Fruit fly (Drosophila melanogaster): ENCODE measurements around the gene CG17350.

The CG17350 gene

DNA sequence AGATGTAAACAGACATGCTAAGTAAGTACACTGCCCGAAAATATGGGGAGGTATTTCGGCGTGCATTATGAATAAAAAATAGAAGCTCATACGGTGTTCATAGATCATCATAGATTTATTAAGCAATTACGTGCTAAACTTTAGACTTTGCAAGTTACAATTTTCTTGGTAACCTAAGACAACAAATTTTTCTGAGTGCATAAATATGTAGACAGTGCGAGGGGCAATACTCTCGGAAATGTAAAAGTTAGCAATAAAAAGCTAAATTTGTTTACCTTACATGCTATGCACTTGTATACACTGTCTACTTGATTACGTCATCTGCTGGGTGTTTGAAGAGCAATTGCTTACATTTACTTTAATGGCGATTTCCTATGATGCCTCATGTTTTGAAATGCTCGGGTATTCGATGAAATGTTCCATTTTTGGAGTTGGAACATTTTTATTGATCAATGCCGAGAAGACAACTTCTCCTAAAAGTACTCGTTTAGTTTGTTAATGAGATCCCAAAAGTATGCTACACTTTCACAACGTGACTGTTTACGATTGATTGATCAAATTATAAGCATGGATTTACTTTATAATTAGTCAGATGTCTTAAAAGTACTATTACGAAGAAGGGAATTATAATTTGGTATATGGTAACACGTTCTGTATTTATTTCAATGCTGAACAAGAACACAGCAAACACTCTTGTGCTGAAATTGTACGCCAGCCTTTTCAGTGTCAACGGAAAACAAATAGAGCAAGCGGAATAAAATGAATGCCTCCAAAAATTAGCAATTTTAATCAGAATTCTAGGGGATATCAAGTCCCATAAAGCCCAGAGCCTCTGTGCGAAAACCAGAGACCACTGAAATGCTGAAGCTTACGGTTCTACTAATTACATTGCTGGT is 36.1 kb downstream of the CG17350 start, which contains the start of gene Lectin-galC1:
TSS of gene Lectin-galC1 (plus strand) at position 846 of the 896 bp plus-strand sequence.
- TF ChIP-seq Hr39 (optimal IDR thresholded peaks at IDR 0.05) (no peak), CG15073 (GFP tag; optimal IDR thresholded peaks at IDR 0.05) (peak; percentile 56), onecut (GFP tag; IDR thresholded peaks at IDR 0.05) (peak; percentile 59), Bdp1 (GFP tag; optimal IDR thresholded peaks at IDR 0.05) (peak; percentile 76), sc (optimal IDR thresholded peaks at IDR 0.05) (no peak), sc (GFP tag; optimal IDR thresholded peaks at IDR 0.05) (peak; percentile 77), wor (GFP tag; IDR thresholded peaks at IDR 0.05) (peak; percentile 77), CG17568 (GFP tag; optimal IDR thresholded peaks at IDR 0.05) (peak; percentile 85), CG43689 (GFP tag; IDR thresholded peaks at IDR 0.05) (peak; percentile 58), MTF-1 (GFP tag; optimal IDR thresholded peaks at IDR 0.05; ENCODE audit: borderline replicate concordance) (peak; percentile 80), MBD-R2 (GFP tag; IDR thresholded peaks at IDR 0.05) (peak; percentile 42; the same call in 1 of the 2 replicates), CG11695 (GFP tag; IDR thresholded peaks at IDR 0.05) (peak; percentile 82), CG7839 (tag; optimal IDR thresholded peaks at IDR 0.05) (peak; percentile 89), Nf-YC (tag; optimal IDR thresholded peaks at IDR 0.05) (peak; percentile 64), CG4360 (GFP tag; IDR thresholded peaks at IDR 0.05) (peak; percentile 48; the same call in 1 of the 2 replicates), CG6254 (GFP tag; optimal IDR thresholded peaks at IDR 0.05) (peak; percentile 81), CG6854 (GFP tag; optimal IDR thresholded peaks at IDR 0.05) (peak; percentile 72), Lim3 (GFP tag; IDR thresholded peaks at IDR 0.05) (peak; percentile 59; the same call in 1 of the 2 replicates), BEAF-32 (GFP tag; optimal IDR thresholded peaks at IDR 0.05) (no peak), salm (tag; optimal IDR thresholded peaks at IDR 0.05) (peak; percentile 88), CG10321 (GFP tag; IDR thresholded peaks at IDR 0.05) (peak; percentile 65), hbn (GFP tag; IDR thresholded peaks at IDR 0.05; ENCODE audit: partially characterized antibody) (no peak), Camta (GFP tag; optimal IDR thresholded peaks at IDR 0.05) (peak; percentile 85), psq (GFP tag; optimal IDR thresholded peaks at IDR 0.05) (peak; percentile 40), CG8359 (GFP tag; optimal IDR thresholded peaks at IDR 0.05; ENCODE audit: borderline replicate concordance) (peak; percentile 68), fru (optimal IDR thresholded peaks at IDR 0.05) (no peak), Dip2 (GFP tag; IDR thresholded peaks at IDR 0.05) (no peak), bowl (GFP tag; IDR thresholded peaks at IDR 0.05) (peak; percentile 25; the same call in 1 of the 2 replicates), CG16863 (GFP tag; optimal IDR thresholded peaks at IDR 0.05) (peak; percentile 91), corto (GFP tag; optimal IDR thresholded peaks at IDR 0.05) (no peak), Med (GFP tag) (peak; percentile 97), CG12391 (tag; optimal IDR thresholded peaks at IDR 0.05) (peak; percentile 89), CG2875 (GFP tag; optimal IDR thresholded peaks at IDR 0.05) (peak; percentile 86), slp2 (GFP tag; optimal IDR thresholded peaks at IDR 0.05) (peak; percentile 73), HLH54F (GFP tag; optimal IDR thresholded peaks at IDR 0.05) (peak; percentile 78), slou (GFP tag; optimal IDR thresholded peaks at IDR 0.05) (peak; percentile 69), Nf-YB (GFP tag; optimal IDR thresholded peaks at IDR 0.05) (peak; percentile 69), CrebB (tag; optimal IDR thresholded peaks at IDR 0.05) (peak; percentile 58), Scr (GFP tag; IDR thresholded peaks at IDR 0.05; ENCODE audit: partially characterized antibody) (no peak), twi (tag; optimal IDR thresholded peaks at IDR 0.05) (peak; percentile 80), NC2β (GFP tag; optimal IDR thresholded peaks at IDR 0.05) (peak; percentile 90), seq (GFP tag; IDR thresholded peaks at IDR 0.05) (peak; percentile 88), Chrac-16 (GFP tag; optimal IDR thresholded peaks at IDR 0.05) (peak; percentile 88), unc-4 (GFP tag; IDR thresholded peaks at IDR 0.05; ENCODE audit: partially characterized antibody) (no peak), mirr (GFP tag; optimal IDR thresholded peaks at IDR 0.05) (peak; percentile 51), zen (tag; optimal IDR thresholded peaks at IDR 0.05) (peak; percentile 88), HmgD (GFP tag; optimal IDR thresholded peaks at IDR 0.05) (peak; percentile 30), ro (GFP tag; IDR thresholded peaks at IDR 0.05) (no peak; the same call in 1 of the 2 replicates), Ets65A (GFP tag) (peak; percentile 96)
